Fruit fly (Drosophila melanogaster): ENCODE data around the gene CG46281.

CG46281 gene

dm6 chr3R:13032323-13032722 lies 2.2 kb upstream of the CG46281 start, which contains the start of gene ry (continued):
- TF ChIP-seq ssp (GFP tag; IDR thresholded peaks at IDR 0.05), result no peak
- TF ChIP-seq da (GFP tag; optimal IDR thresholded peaks at IDR 0.05), result no peak
- TF ChIP-seq nerfin-1 (tag; optimal IDR thresholded peaks at IDR 0.05), result no peak
- TF ChIP-seq mld (GFP tag; IDR thresholded peaks at IDR 0.05; ENCODE audit: partially characterized antibody), result no peak
- no peak for TF ChIP-seq stwl (tag; optimal IDR thresholded peaks at IDR 0.05)
- TF ChIP-seq CG8478 (optimal IDR thresholded peaks at IDR 0.05), result no peak
- 0 out of 3 replicates have a peak, but pooled peaks have one; percentile 10 for TF ChIP-seq CG6791 (GFP tag; IDR thresholded peaks at IDR 0.05; ENCODE audit: partially characterized antibody)
- no peak for TF ChIP-seq fd96Cb (tag; optimal IDR thresholded peaks at IDR 0.05)
- peak; percentile 24 for TF ChIP-seq sens (GFP tag)
- TF ChIP-seq chinmo (GFP tag; IDR thresholded peaks at IDR 0.05; ENCODE audit: partially characterized antibody), result no peak
- no peak for TF ChIP-seq MBD-R2 (GFP tag; IDR thresholded peaks at IDR 0.05)
- TF ChIP-seq Pdp1 (GFP tag; optimal IDR thresholded peaks at IDR 0.05), result peak in 1 of 2 experiments; percentile 73
- peak; percentile 60; the same call in 1 of the 3 replicates for TF ChIP-seq CG2199 (GFP tag; IDR thresholded peaks at IDR 0.05)
- TF ChIP-seq cas (GFP tag; IDR thresholded peaks at IDR 0.05), result no peak
- TF ChIP-seq Atf6 (GFP tag; IDR thresholded peaks at IDR 0.05), result peak; percentile 38; the same call in 1 of the 2 replicates
- TF ChIP-seq psq (GFP tag; optimal IDR thresholded peaks at IDR 0.05), result no peak
- TF ChIP-seq hth (optimal IDR thresholded peaks at IDR 0.05), result no peak
- TF ChIP-seq CG15269 (tag; optimal IDR thresholded peaks at IDR 0.05), result no peak
- no peak for TF ChIP-seq CG10267 (tag; optimal IDR thresholded peaks at IDR 0.05)
- no peak for TF ChIP-seq HmgD (GFP tag; optimal IDR thresholded peaks at IDR 0.05)
- TF ChIP-seq Camta (GFP tag; optimal IDR thresholded peaks at IDR 0.05), result no peak
- TF ChIP-seq aop (GFP tag; IDR thresholded peaks at IDR 0.05), result no peak
- no peak for TF ChIP-seq sqz (GFP tag; optimal IDR thresholded peaks at IDR 0.05)
- no peak for TF ChIP-seq ro (GFP tag; IDR thresholded peaks at IDR 0.05)
- TF ChIP-seq repo (GFP tag; optimal IDR thresholded peaks at IDR 0.05), result no peak
- no peak for TF ChIP-seq CG2116 (GFP tag; optimal IDR thresholded peaks at IDR 0.05)

- TF ChIP-seq Tbp (GFP tag; optimal IDR thresholded peaks at IDR 0.05), result no peak
- TF ChIP-seq bcd (GFP tag; optimal IDR thresholded peaks at IDR 0.05), result no peak
- no peak for TF ChIP-seq Dek (tag; optimal IDR thresholded peaks at IDR 0.05)
- TF ChIP-seq dimm (GFP tag; IDR thresholded peaks at IDR 0.05), result no peak
- TF ChIP-seq crp (GFP tag; optimal IDR thresholded peaks at IDR 0.05), result no peak
- no peak for TF ChIP-seq pnt (GFP tag; optimal IDR thresholded peaks at IDR 0.05)
- TF ChIP-seq CG4404 (GFP tag; IDR thresholded peaks at IDR 0.05), result no peak
- TF ChIP-seq CG3407 (GFP tag; optimal IDR thresholded peaks at IDR 0.05), result no peak
Observed at dm6 chr3R:13018995-13019394, 11.1 kb downstream of the CG46281 start.

- TF ChIP-seq sug (tag; optimal IDR thresholded peaks at IDR 0.05) (peak; percentile 94), CG11456 (GFP tag; IDR thresholded peaks at IDR 0.05) (no peak), gro (GFP tag; optimal IDR thresholded peaks at IDR 0.05) (peak; percentile 1), CG6175 (GFP tag; IDR thresholded peaks at IDR 0.05) (peak; percentile 67; the same call in 2 of the 3 replicates), CG10543 (GFP tag; optimal IDR thresholded peaks at IDR 0.05) (peak; percentile 69), BtbVII (GFP tag; optimal IDR thresholded peaks at IDR 0.05) (no peak), ase (GFP tag; IDR thresholded peaks at IDR 0.05) (no peak), CG6254 (GFP tag; optimal IDR thresholded peaks at IDR 0.05) (peak; percentile 42), CG2116 (GFP tag; optimal IDR thresholded peaks at IDR 0.05) (no peak), CG13123 (GFP tag; optimal IDR thresholded peaks at IDR 0.05) (no peak), Bdp1 (GFP tag; optimal IDR thresholded peaks at IDR 0.05) (no peak), CG15479 (GFP tag; optimal IDR thresholded peaks at IDR 0.05) (peak; percentile 35), Dp (GFP tag; optimal IDR thresholded peaks at IDR 0.05) (no peak), grn (GFP tag; optimal IDR thresholded peaks at IDR 0.05) (peak; percentile 78), ATbp (GFP tag; optimal IDR thresholded peaks at IDR 0.05) (no peak), crol (GFP tag; IDR thresholded peaks at IDR 0.05) (peak; percentile 21; the same call in 1 of the 2 replicates), exex (tag; optimal IDR thresholded peaks at IDR 0.05) (peak; percentile 90)
Observed at dm6 chr3R:13018284-13018900, 11.7 kb downstream of the CG46281 start.

Measured in whole organism, embryonic.